Worm (Caenorhabditis elegans) whole organism, L4/young adult: ENCODE measurements around the gene rnp-9.

Source experiments
- W03F9.2 ChIP-seq: fragments of 150-350 bp; optimal IDR thresholded peaks from 2 replicates; lab custom pipeline; 2014; ENCODE audit warnings: missing biosample characterization, missing genetic modification characterization
- dao-5 ChIP-seq: sonication (generic microtip); optimal IDR thresholded peaks from 2 replicates; lab custom pipeline; 2016; ENCODE audit warnings: missing genotype, missing genetic modification characterization, moderate library complexity, missing compliant biosample characterization
- him-1 ChIP-seq: sonication (generic microtip); optimal IDR thresholded peaks from 2 replicates; lab custom pipeline; 2016; ENCODE audit warnings: missing genotype, missing genetic modification reagents, missing genetic modification characterization, missing compliant biosample characterization

- no peak for TF ChIP-seq him-1 (tag; lab: Kevin White, UChicago)
- TF ChIP-seq W03F9.2 (tag; lab: Kevin White, UChicago) = no peak
- no peak for TF ChIP-seq dao-5 (tag; lab: Kevin White, UChicago)
These were observed 17.6 kb downstream of the rnp-9 start for ce11 chrX:10184708-10185107.
